Worm (Caenorhabditis elegans) whole organism, young adult: ENCODE measurements around the gene mat-2.

Experiments used
- B0035.1 ChIP-seq: sonication (generic microtip); optimal IDR thresholded peaks from 2 replicates; lab custom pipeline; 2016; ENCODE audit warnings: missing genetic modification characterization, mild to moderate bottlenecking, missing compliant biosample characterization, missing genotype, missing genetic modification reagents
- F10E7.11 ChIP-seq: sonication (generic microtip); optimal IDR thresholded peaks from 2 replicates; lab custom pipeline; 2017; ENCODE audit warnings: mild to moderate bottlenecking, missing genetic modification characterization, moderate library complexity, missing compliant biosample characterization
- F23B12.7 ChIP-seq: sonication (generic microtip); optimal IDR thresholded peaks from 2 replicates; lab custom pipeline; 2017; ENCODE audit warnings: missing genetic modification characterization, mild to moderate bottlenecking, missing compliant biosample characterization, antibody characterized with exemption, moderate library complexity; ENCODE audit not compliant: insufficient read depth
- F55B11.4 ChIP-seq: sonication (generic microtip); optimal IDR thresholded peaks from 2 replicates; lab custom pipeline; 2016; ENCODE audit warnings: missing compliant biosample characterization, missing genetic modification characterization, borderline replicate concordance; ENCODE audit not compliant: insufficient read depth
- F57A8.1 ChIP-seq: fragments of 200-800 bp; sonication (Bioruptor generic); optimal IDR thresholded peaks from 2 replicates; lab custom pipeline; 2018; ENCODE audit warnings: mild to moderate bottlenecking, missing genetic modification characterization, moderate library complexity, missing compliant biosample characterization
- K11D2.4 ChIP-seq: fragments of 200-800 bp; sonication (Bioruptor generic); IDR thresholded peaks from 2 replicates; pipeline ENCODE4 v1.3.6; 2022; ENCODE audit warnings: missing genetic modification reagents, missing genetic modification characterization, missing compliant biosample characterization
- Y56A3A.18 ChIP-seq: fragments of 200-800 bp; sonication (Bioruptor generic); IDR thresholded peaks from 2 replicates; pipeline ENCODE4 v1.3.6; 2022; ENCODE audit warnings: missing genetic modification reagents, missing genetic modification characterization, missing compliant biosample characterization
- Y67H2A.10 ChIP-seq: fragments of 200-800 bp; sonication (Bioruptor generic); conservative IDR thresholded peaks from 2 replicates; pipeline ENCODE4 v1.3.6; 2022; ENCODE audit warnings: missing genetic modification reagents, missing genetic modification characterization, missing compliant biosample characterization
- Y79H2A.3 ChIP-seq: fragments of 200-800 bp; sonication (Bioruptor generic); conservative IDR thresholded peaks from 2 replicates; pipeline ENCODE4 v1.3.6; 2022; ENCODE audit warnings: missing genetic modification reagents, missing genetic modification characterization, missing compliant biosample characterization
- aptf-3 ChIP-seq: fragments of 200-800 bp; sonication (Bioruptor generic); IDR thresholded peaks from 2 replicates; pipeline ENCODE4 v1.3.6; 2022; ENCODE audit warnings: missing genetic modification characterization, missing compliant biosample characterization
- bed-2 ChIP-seq: fragments of 200-800 bp; sonication (Bioruptor generic); IDR thresholded peaks from 2 replicates; pipeline ENCODE4 v1.3.6; 2022; ENCODE audit warnings: missing genetic modification reagents, missing genetic modification characterization, missing compliant biosample characterization
- ceh-27 ChIP-seq: fragments of 200-800 bp; sonication (Bioruptor generic); optimal IDR thresholded peaks from 2 replicates; lab custom pipeline; 2018; ENCODE audit warnings: mild to moderate bottlenecking, missing genetic modification characterization, moderate library complexity, missing compliant biosample characterization
- ceh-91 ChIP-seq: fragments of 200-800 bp; sonication (Bioruptor generic); IDR thresholded peaks from 2 replicates; pipeline ENCODE4 v1.3.6; 2022; ENCODE audit warnings: missing genetic modification reagents, missing genetic modification characterization, missing compliant biosample characterization
- dox-1 ChIP-seq: fragments of 200-800 bp; sonication (Bioruptor generic); IDR thresholded peaks from 2 replicates; pipeline ENCODE4 v1.3.6; 2022; ENCODE audit warnings: missing genetic modification reagents, missing genetic modification characterization, missing compliant biosample characterization
- dpff-1 ChIP-seq: sonication (generic microtip); optimal IDR thresholded peaks from 2 replicates; lab custom pipeline; 2017; ENCODE audit warnings: mild to moderate bottlenecking, missing genetic modification characterization, missing compliant biosample characterization
- dpl-1 ChIP-seq: fragments of 150-350 bp; optimal IDR thresholded peaks from 2 replicates; lab custom pipeline; 2014; ENCODE audit warnings: missing biosample characterization, missing genetic modification reagents, missing genetic modification characterization
- egl-44 ChIP-seq: fragments of 200-800 bp; sonication (Bioruptor generic); IDR thresholded peaks from 2 replicates; pipeline ENCODE4 v1.3.6; 2022; ENCODE audit warnings: missing genetic modification reagents, missing genetic modification characterization, missing compliant biosample characterization
- egrh-3 ChIP-seq: fragments of 200-800 bp; sonication (Bioruptor generic); IDR thresholded peaks from 2 replicates; pipeline ENCODE4 v1.3.6; 2022; ENCODE audit warnings: missing genetic modification reagents, missing genetic modification characterization, missing compliant biosample characterization
- fkh-3 ChIP-seq: sonication (generic microtip); optimal IDR thresholded peaks from 2 replicates; lab custom pipeline; 2016; ENCODE audit warnings: mild to moderate bottlenecking, missing genetic modification characterization, missing compliant biosample characterization
- gei-17 ChIP-seq: fragments of 200-800 bp; sonication (Bioruptor generic); optimal IDR thresholded peaks from 2 replicates; lab custom pipeline; 2018; ENCODE audit warnings: mild to moderate bottlenecking, missing genetic modification characterization, missing compliant biosample characterization
- hlh-26 ChIP-seq: fragments of 200-800 bp; sonication (Bioruptor generic); conservative IDR thresholded peaks from 2 replicates; pipeline ENCODE4 v1.3.6; 2022; ENCODE audit warnings: missing genetic modification reagents, missing genetic modification characterization, missing compliant biosample characterization
- hmg-1.2 ChIP-seq: fragments of 200-800 bp; sonication (Bioruptor generic); IDR thresholded peaks from 2 replicates; pipeline ENCODE4 v1.3.6; 2022; ENCODE audit warnings: missing genetic modification reagents, missing genetic modification characterization, missing compliant biosample characterization
- hsf-1 ChIP-seq: fragments of 200-800 bp; sonication (Bioruptor generic); IDR thresholded peaks from 2 replicates; pipeline ENCODE4 v1.3.6; 2022; ENCODE audit warnings: missing genetic modification reagents, missing genetic modification characterization, missing compliant biosample characterization
- let-607 ChIP-seq, 2 experiments: fragments of 200-800 bp in 1 of 2; sonication (Bioruptor generic) in 1 of 2; sonication (generic microtip) in 1 of 2; optimal IDR thresholded peaks; 2 replicates each; lab custom pipeline; 2016 to 2018; ENCODE audit warnings: mild to moderate bottlenecking in 2 of 2, missing compliant biosample characterization in 2 of 2, missing genetic modification characterization in 2 of 2, moderate library complexity in 2 of 2, missing genotype in 1 of 2
- lin-26 ChIP-seq: fragments of 200-800 bp; sonication (Bioruptor generic); IDR thresholded peaks from 2 replicates; pipeline ENCODE4 v1.3.6; 2022; ENCODE audit warnings: missing genetic modification reagents, missing genetic modification characterization, missing compliant biosample characterization
- lin-40 ChIP-seq: sonication (generic microtip); optimal IDR thresholded peaks from 2 replicates; lab custom pipeline; 2016; ENCODE audit warnings: missing genetic modification characterization, mild to moderate bottlenecking, missing compliant biosample characterization, missing genotype, missing genetic modification reagents
- lir-1 ChIP-seq: fragments of 200-800 bp; sonication (Bioruptor generic); conservative IDR thresholded peaks from 2 replicates; pipeline ENCODE4 v1.3.6; 2022; ENCODE audit warnings: missing genetic modification reagents, missing genetic modification characterization, missing compliant biosample characterization
- madf-6 ChIP-seq: fragments of 200-800 bp; sonication (Bioruptor generic); IDR thresholded peaks from 2 replicates; pipeline ENCODE4 v1.3.6; 2022; ENCODE audit warnings: missing genetic modification reagents, missing genetic modification characterization, missing compliant biosample characterization
- mcd-1 ChIP-seq: fragments of 200-800 bp; sonication (Bioruptor generic); IDR thresholded peaks from 2 replicates; pipeline ENCODE4 v1.3.6; 2022; ENCODE audit warnings: missing genetic modification reagents, missing genetic modification characterization, missing compliant biosample characterization
- mes-4 ChIP-seq: sonication (generic microtip); optimal IDR thresholded peaks from 2 replicates; lab custom pipeline; 2016; ENCODE audit warnings: missing genotype, missing genetic modification characterization, missing compliant biosample characterization
- mxl-1 ChIP-seq: sonication (generic microtip); optimal IDR thresholded peaks from 2 replicates; lab custom pipeline; 2016; ENCODE audit warnings: missing genetic modification characterization, missing compliant biosample characterization
- nfyb-1 ChIP-seq: fragments of 200-800 bp; sonication (Bioruptor generic); IDR thresholded peaks from 2 replicates; pipeline ENCODE4 v1.3.6; 2022; ENCODE audit warnings: missing genetic modification reagents, missing genetic modification characterization, missing compliant biosample characterization
- pbrm-1 ChIP-seq: fragments of 200-800 bp; sonication (Bioruptor generic); IDR thresholded peaks from 2 replicates; pipeline ENCODE4 v1.3.6; 2022; ENCODE audit warnings: missing genetic modification reagents, missing genetic modification characterization, missing compliant biosample characterization
- pha-4 ChIP-seq: fragments of 150-350 bp; sonication (generic microtip); optimal IDR thresholded peaks from 2 replicates; lab custom pipeline; 2014; ENCODE audit warnings: missing biosample characterization, missing genetic modification reagents, missing genetic modification characterization
- rcor-1 ChIP-seq: fragments of 200-800 bp; sonication (Bioruptor generic); IDR thresholded peaks from 2 replicates; pipeline ENCODE4 v1.3.6; 2022; ENCODE audit warnings: missing genetic modification reagents, missing genetic modification characterization, missing compliant biosample characterization
- repo-1 ChIP-seq: sonication (generic microtip); optimal IDR thresholded peaks from 2 replicates; lab custom pipeline; 2017; ENCODE audit warnings: mild to moderate bottlenecking, missing genetic modification characterization, missing compliant biosample characterization
- rpc-1 ChIP-seq, 2 experiments: fragments of 150-350 bp in 1 of 2; sonication (generic microtip) in 1 of 2; optimal IDR thresholded peaks; 2 replicates each; lab custom pipeline; 2014 to 2018; ENCODE audit warnings: missing biosample characterization in 1 of 2, missing genetic modification characterization in 1 of 2, missing genetic modification reagents in 1 of 2, missing genotype in 1 of 2
- snpc-1.1 ChIP-seq: sonication (generic microtip); optimal IDR thresholded peaks from 2 replicates; lab custom pipeline; 2017; ENCODE audit warnings: missing genetic modification characterization, mild to moderate bottlenecking, missing compliant biosample characterization, antibody characterized with exemption, moderate library complexity, missing genotype, missing genetic modification reagents; ENCODE audit not compliant: insufficient read depth
- snpc-1.3 ChIP-seq: sonication (generic microtip); optimal IDR thresholded peaks from 2 replicates; lab custom pipeline; 2017; ENCODE audit warnings: missing genetic modification characterization, mild to moderate bottlenecking, missing compliant biosample characterization, antibody characterized with exemption, moderate library complexity, missing genotype, missing genetic modification reagents; ENCODE audit not compliant: insufficient read depth
- snpc-3.4 ChIP-seq: sonication (generic microtip); optimal IDR thresholded peaks from 2 replicates; lab custom pipeline; 2017; ENCODE audit warnings: missing genetic modification characterization, mild to moderate bottlenecking, missing compliant biosample characterization, antibody characterized with exemption, moderate library complexity, missing genotype, missing genetic modification reagents
- snpc-4 ChIP-seq, 5 experiments: fragments of 150-350 bp in 1 of 5; sonication (generic microtip) in 4 of 5; optimal IDR thresholded peaks; 2 replicates each; lab custom pipeline; 2014 to 2018; ENCODE audit warnings: missing genetic modification characterization in 5 of 5, missing biosample characterization in 3 of 5, antibody characterized with exemption in 2 of 5, mild to moderate bottlenecking in 2 of 5, missing compliant biosample characterization in 2 of 5, missing genotype in 2 of 5, moderate library complexity in 2 of 5, missing genetic modification reagents in 1 of 5
- somi-1 ChIP-seq: fragments of 200-800 bp; sonication (Bioruptor generic); optimal IDR thresholded peaks from 2 replicates; lab custom pipeline; 2018; ENCODE audit warnings: mild to moderate bottlenecking, missing genetic modification characterization, missing compliant biosample characterization
- tbx-9 ChIP-seq: sonication (generic microtip); optimal IDR thresholded peaks from 2 replicates; lab custom pipeline; 2016; ENCODE audit warnings: borderline replicate concordance, missing genetic modification characterization, inconsistent platforms, missing compliant biosample characterization
- tlf-1 ChIP-seq: fragments of 200-800 bp; sonication (Bioruptor generic); optimal IDR thresholded peaks from 2 replicates; lab custom pipeline; 2018; ENCODE audit warnings: mild to moderate bottlenecking, missing genetic modification characterization, missing compliant biosample characterization
- ztf-22 ChIP-seq: fragments of 200-800 bp; sonication (Bioruptor generic); optimal IDR thresholded peaks from 2 replicates; lab custom pipeline; 2018; ENCODE audit warnings: mild to moderate bottlenecking, missing genetic modification characterization, moderate library complexity, missing compliant biosample characterization
- ztf-25 ChIP-seq: fragments of 200-800 bp; sonication (Bioruptor generic); IDR thresholded peaks from 2 replicates; pipeline ENCODE4 v1.3.6; 2022; ENCODE audit warnings: missing genetic modification reagents, missing genetic modification characterization, missing compliant biosample characterization
- ztf-26 ChIP-seq: sonication (generic microtip); optimal IDR thresholded peaks from 2 replicates; lab custom pipeline; 2017; ENCODE audit warnings: missing genetic modification characterization, missing compliant biosample characterization

Gene mat-2

ce11 chrII:11096233-11096632 lies 16.3 kb upstream of the mat-2 start, which contains the start of gene nbs-1 (continued):
- peak; percentile 59 for TF ChIP-seq madf-6
- no peak for TF ChIP-seq ceh-27
- TF ChIP-seq Y56A3A.18 (GFP tag; lab: Robert Waterston, UW) = 0 out of 2 replicates have a peak, but pooled peaks have one; percentile 9
- TF ChIP-seq snpc-3.4 = peak; percentile 27
- peak; percentile 60 for TF ChIP-seq rcor-1 (GFP tag; lab: Robert Waterston, UW)
- TF ChIP-seq snpc-1.1 (tag; lab: Kevin White, UChicago) = no peak
- TF ChIP-seq rpc-1 (optimal IDR thresholded peaks at IDR 0.05; lab: Kevin White, UChicago) = no peak
- TF ChIP-seq rpc-1 (tag; optimal IDR thresholded peaks at IDR 0.05; lab: Kevin White, UChicago) = no peak
- no peak for TF ChIP-seq egrh-3
- no peak for TF ChIP-seq nfyb-1 (GFP tag; lab: Robert Waterston, UW)
- TF ChIP-seq mes-4 (tag; lab: Kevin White, UChicago) = no peak
- 0 out of 2 replicates have a peak, but pooled peaks have one; percentile 14 for TF ChIP-seq hmg-1.2 (GFP tag; lab: Robert Waterston, UW)
- TF ChIP-seq F23B12.7 = no peak
- no peak for TF ChIP-seq Y67H2A.10 (GFP tag; lab: Robert Waterston, UW)
- TF ChIP-seq K11D2.4 (GFP tag; lab: Robert Waterston, UW) = no peak
- TF ChIP-seq bed-2 (GFP tag; lab: Robert Waterston, UW) = no peak
- no peak for TF ChIP-seq somi-1 (GFP tag; lab: Kevin White, UChicago)
- no peak for TF ChIP-seq mxl-1 (tag; lab: Kevin White, UChicago)
- no peak for TF ChIP-seq pha-4 (tag; lab: Kevin White, UChicago)
- no peak for TF ChIP-seq hlh-26 (GFP tag; lab: Robert Waterston, UW)
- peak; percentile 16 for TF ChIP-seq fkh-3
- no peak for TF ChIP-seq dox-1 (GFP tag; lab: Robert Waterston, UW)
- TF ChIP-seq hsf-1 = peak; percentile 73
- TF ChIP-seq mcd-1 (GFP tag; lab: Robert Waterston, UW) = no peak
- no peak for TF ChIP-seq B0035.1 (tag; lab: Kevin White, UChicago)
- no peak for TF ChIP-seq tbx-9 (tag; lab: Kevin White, UChicago)
- no peak for TF ChIP-seq gei-17
- TF ChIP-seq ztf-26 (tag; lab: Kevin White, UChicago) = no peak
- TF ChIP-seq tlf-1 (GFP tag; lab: Kevin White, UChicago) = no peak
- TF ChIP-seq ceh-91 (GFP tag; lab: Robert Waterston, UW) = no peak
- TF ChIP-seq F55B11.4 = no peak
- TF ChIP-seq F57A8.1 (GFP tag; lab: Kevin White, UChicago) = peak; percentile 21
- 0 out of 2 replicates have a peak, but pooled peaks have one; percentile 57 for TF ChIP-seq lin-26
- no peak for TF ChIP-seq ztf-22 (GFP tag; lab: Kevin White, UChicago)
- no peak for TF ChIP-seq snpc-1.3
- TF ChIP-seq ztf-25 = no peak
- no peak for TF ChIP-seq repo-1 (tag; lab: Kevin White, UChicago)
- TF ChIP-seq lir-1 (GFP tag; lab: Robert Waterston, UW) = no peak
- no peak for TF ChIP-seq Y79H2A.3
- no peak for TF ChIP-seq pbrm-1 (GFP tag; lab: Robert Waterston, UW)
- no peak for TF ChIP-seq lin-40
- TF ChIP-seq F10E7.11 = no peak
- TF ChIP-seq egl-44 (GFP tag; lab: Robert Waterston, UW) = no peak
- no peak for TF ChIP-seq snpc-4 (GFP tag; optimal IDR thresholded peaks at IDR 0.05; lab: Kevin White, UChicago)
- TF ChIP-seq snpc-4 (tag; optimal IDR thresholded peaks at IDR 0.05; lab: Kevin White, UChicago) = no peak
- no peak for TF ChIP-seq dpff-1
- no peak for TF ChIP-seq dpl-1 (GFP tag; lab: Kevin White, UChicago)
- TF ChIP-seq aptf-3 (GFP tag; lab: Robert Waterston, UW) = no peak
- no peak for TF ChIP-seq let-607 (tag; optimal IDR thresholded peaks at IDR 0.05; lab: Kevin White, UChicago)
